Worm (Caenorhabditis elegans) whole organism, early embryonic: ENCODE results near the gene pcyt-1.

Experiments used
- B0310.2 ChIP-seq: sonication (generic microtip); optimal IDR thresholded peaks from 2 replicates; lab custom pipeline; 2016; ENCODE audit warnings: mild to moderate bottlenecking, missing genetic modification characterization, missing compliant biosample characterization
- F13C5.2 ChIP-seq: sonication (generic microtip); optimal IDR thresholded peaks from 2 replicates; lab custom pipeline; 2017; ENCODE audit warnings: mild to moderate bottlenecking, missing genetic modification characterization, inconsistent platforms, missing compliant biosample characterization
- aly-1 ChIP-seq: sonication (generic microtip); optimal IDR thresholded peaks from 2 replicates; lab custom pipeline; 2016; ENCODE audit warnings: missing genetic modification characterization, missing compliant biosample characterization
- ama-1 ChIP-seq: fragments of 150-350 bp; optimal IDR thresholded peaks from 2 replicates; lab custom pipeline; 2014
- ceh-13 ChIP-seq: fragments of 200-800 bp; sonication (Bioruptor generic); optimal IDR thresholded peaks from 2 replicates; lab custom pipeline; 2018; ENCODE audit warnings: mild to moderate bottlenecking, missing genetic modification characterization, missing compliant biosample characterization
- ceh-36 ChIP-seq: sonication (generic microtip); optimal IDR thresholded peaks from 2 replicates; lab custom pipeline; 2016; ENCODE audit warnings: missing genetic modification characterization, inconsistent platforms, missing compliant biosample characterization
- flt-1 ChIP-seq: fragments of 200-800 bp; sonication (Bioruptor generic); IDR thresholded peaks from 2 replicates; pipeline ENCODE4 v1.3.6; 2022; ENCODE audit warnings: missing genetic modification characterization, missing compliant biosample characterization
- hmg-4 ChIP-seq: fragments of 200-800 bp; sonication (Bioruptor generic); optimal IDR thresholded peaks from 2 replicates; lab custom pipeline; 2018; ENCODE audit warnings: mild to moderate bottlenecking, missing genetic modification characterization, missing compliant biosample characterization
- pes-1 ChIP-seq: fragments of 200-800 bp; sonication (Bioruptor generic); IDR thresholded peaks from 2 replicates; pipeline ENCODE4 v1.3.6; 2022; ENCODE audit warnings: missing genetic modification reagents, missing genetic modification characterization, missing compliant biosample characterization
- scrt-1 ChIP-seq: fragments of 200-800 bp; sonication (Bioruptor generic); IDR thresholded peaks from 2 replicates; pipeline ENCODE4 v1.3.6; 2022; ENCODE audit warnings: missing genetic modification characterization, missing compliant biosample characterization
- sea-1 ChIP-seq: fragments of 200-800 bp; sonication (Bioruptor generic); conservative IDR thresholded peaks from 2 replicates; pipeline ENCODE4 v1.3.6; 2022; ENCODE audit warnings: missing genetic modification characterization, missing compliant biosample characterization
- tbx-11 ChIP-seq: fragments of 200-800 bp; sonication (Bioruptor generic); IDR thresholded peaks from 2 replicates; pipeline ENCODE4 v1.3.6; 2022; ENCODE audit warnings: missing genetic modification characterization, missing compliant biosample characterization
- tbx-37 ChIP-seq: fragments of 200-800 bp; sonication (Bioruptor generic); conservative IDR thresholded peaks from 2 replicates; pipeline ENCODE4 v1.3.6; 2022; ENCODE audit warnings: missing genetic modification reagents, missing genetic modification characterization, missing compliant biosample characterization
- tra-4 ChIP-seq: sonication (generic microtip); optimal IDR thresholded peaks from 2 replicates; lab custom pipeline; 2017; ENCODE audit warnings: missing genetic modification characterization, missing compliant biosample characterization

DNA sequence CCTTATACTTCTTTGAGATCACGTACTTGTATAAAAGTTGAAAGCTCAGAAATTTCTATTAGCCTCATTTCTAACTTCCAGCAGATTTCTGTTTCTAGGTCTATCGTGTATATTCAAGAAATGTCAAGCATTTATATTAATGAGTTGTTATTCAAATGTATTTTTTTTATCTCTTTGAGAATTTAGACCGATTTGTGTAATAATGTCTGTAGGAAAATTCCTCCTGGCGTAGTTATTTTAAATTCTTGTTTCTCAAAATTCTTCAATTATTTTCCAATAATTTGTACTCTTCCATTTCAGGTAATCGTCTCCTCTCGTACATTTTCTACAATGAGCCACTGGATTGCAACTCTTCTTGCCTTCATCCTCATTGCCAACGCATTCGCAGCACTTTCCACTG is 55.2 kb downstream of the pcyt-1 start, which contains the start of gene nlp-61:
- TF ChIP-seq ceh-36 (tag; lab: Kevin White, UChicago) (no peak), sea-1 (GFP tag; lab: Robert Waterston, UW) (no peak), aly-1 (tag; lab: Kevin White, UChicago) (no peak), ceh-13 (GFP tag; lab: Kevin White, UChicago) (no peak), tbx-37 (GFP tag; lab: Robert Waterston, UW) (no peak), ama-1 (lab: Kevin White, UChicago) (no peak), flt-1 (GFP tag; lab: Robert Waterston, UW) (no peak), tra-4 (tag; lab: Kevin White, UChicago) (no peak), B0310.2 (tag; lab: Kevin White, UChicago) (no peak), hmg-4 (GFP tag; lab: Kevin White, UChicago) (no peak), tbx-11 (GFP tag; lab: Robert Waterston, UW) (no peak), F13C5.2 (tag; lab: Kevin White, UChicago) (no peak), scrt-1 (GFP tag; lab: Robert Waterston, UW) (no peak), pes-1 (no peak)
